Fruit fly (Drosophila melanogaster) whole organism, embryonic: ENCODE data around the gene cnir.

ENCODE experiments used
- Abd-B ChIP-seq: fragments of 200-800 bp; sonication (Bioruptor generic); optimal IDR thresholded peaks from 2 replicates; lab custom pipeline; 2018; ENCODE audit warnings: missing biosample characterization, mild to moderate bottlenecking, missing genetic modification characterization, moderate library complexity
- Ada2b ChIP-seq: fragments of 200-800 bp; sonication (Bioruptor generic); IDR thresholded peaks from 2 replicates; pipeline ENCODE4 v1.3.6; 2022; ENCODE audit warnings: missing biosample characterization, missing genetic modification characterization
- CG10366 ChIP-seq: fragments of 200-800 bp; sonication (Bioruptor generic); IDR thresholded peaks from 2 replicates; pipeline ENCODE4 v1.3.6; 2022; ENCODE audit warnings: missing biosample characterization, missing genetic modification characterization
- CG11093 ChIP-seq: fragments of 200-800 bp; sonication (Bioruptor generic); IDR thresholded peaks from 3 replicates; pipeline ENCODE4 v1.3.6; 2022; ENCODE audit warnings: missing biosample characterization, missing genetic modification characterization
- CG1233 ChIP-seq: fragments of 200-800 bp; sonication (Bioruptor generic); optimal IDR thresholded peaks from 4 replicates; lab custom pipeline; 2018; ENCODE audit warnings: missing biosample characterization, mild to moderate bottlenecking, missing genetic modification characterization
- CG13624 ChIP-seq: fragments of 200-800 bp; sonication (Bioruptor generic); optimal IDR thresholded peaks from 2 replicates; lab custom pipeline; 2016; ENCODE audit warnings: missing biosample characterization, missing genetic modification characterization
- CG1529 ChIP-seq: fragments of 200-800 bp; sonication (Bioruptor generic); optimal IDR thresholded peaks from 3 replicates; lab custom pipeline; 2018; ENCODE audit warnings: missing biosample characterization, missing genetic modification characterization
- CG16813 ChIP-seq: fragments of 200-800 bp; sonication (Bioruptor generic); IDR thresholded peaks from 3 replicates; pipeline ENCODE4 v1.3.6; 2022; ENCODE audit warnings: missing biosample characterization, missing genetic modification characterization; ENCODE audit not compliant: partially characterized antibody
- CG17612 ChIP-seq: fragments of 200-800 bp; sonication (Bioruptor generic); IDR thresholded peaks from 2 replicates; pipeline ENCODE4 v1.3.6; 2022; ENCODE audit warnings: missing biosample characterization, missing genetic modification characterization
- CG30431 ChIP-seq: fragments of 200-800 bp; sonication (Bioruptor generic); optimal IDR thresholded peaks from 2 replicates; lab custom pipeline; 2017; ENCODE audit warnings: missing biosample characterization, missing genetic modification characterization
- CG31441 ChIP-seq: fragments of 200-800 bp; sonication (Bioruptor generic); IDR thresholded peaks from 2 replicates; pipeline ENCODE4 v1.3.6; 2022; ENCODE audit warnings: missing biosample characterization, missing genetic modification characterization
- CG33213 ChIP-seq: fragments of 200-800 bp; sonication (Bioruptor generic); optimal IDR thresholded peaks from 3 replicates; lab custom pipeline; 2016; ENCODE audit warnings: missing biosample characterization, missing genetic modification characterization
- CG4328 ChIP-seq: fragments of 200-800 bp; sonication (Bioruptor generic); optimal IDR thresholded peaks from 3 replicates; lab custom pipeline; 2017; ENCODE audit warnings: missing biosample characterization, missing genetic modification reagents, missing genetic modification characterization
- CG4854 ChIP-seq: fragments of 200-800 bp; sonication (Bioruptor generic); optimal IDR thresholded peaks from 2 replicates; lab custom pipeline; 2016; ENCODE audit warnings: missing biosample characterization, missing genetic modification characterization, inconsistent platforms
- CG5245 ChIP-seq: fragments of 200-800 bp; sonication (Bioruptor generic); optimal IDR thresholded peaks from 3 replicates; lab custom pipeline; 2016; ENCODE audit warnings: missing biosample characterization, missing genetic modification characterization
- CG6272 ChIP-seq: fragments of 200-800 bp; sonication (Bioruptor generic); IDR thresholded peaks from 2 replicates; pipeline ENCODE4 v1.3.6; 2022; ENCODE audit warnings: missing biosample characterization, missing genetic modification characterization
- CG6654 ChIP-seq: fragments of 200-800 bp; sonication (Bioruptor generic); optimal IDR thresholded peaks from 2 replicates; lab custom pipeline; 2017; ENCODE audit warnings: missing biosample characterization, mild to moderate bottlenecking, missing genetic modification characterization
- CG7928 ChIP-seq: fragments of 200-800 bp; sonication (Bioruptor generic); optimal IDR thresholded peaks from 2 replicates; lab custom pipeline; 2017; ENCODE audit warnings: missing biosample characterization, mild to moderate bottlenecking, missing genetic modification characterization
- CG8478 ChIP-seq: fragments of >200 bp; optimal IDR thresholded peaks from 2 replicates; lab custom pipeline; 2018
- CG9215 ChIP-seq: fragments of 200-800 bp; sonication (Bioruptor generic); IDR thresholded peaks from 2 replicates; pipeline ENCODE4 v1.3.6; 2022; ENCODE audit warnings: missing biosample characterization, missing genetic modification characterization
- CG9727 ChIP-seq: fragments of 200-800 bp; sonication (Bioruptor generic); optimal IDR thresholded peaks from 3 replicates; lab custom pipeline; 2017; ENCODE audit warnings: missing biosample characterization, mild to moderate bottlenecking, missing genetic modification characterization
- D19B ChIP-seq: fragments of 200-800 bp; sonication (Bioruptor generic); optimal IDR thresholded peaks from 2 replicates; lab custom pipeline; 2017; ENCODE audit warnings: missing biosample characterization, mild to moderate bottlenecking, missing genetic modification characterization
- H2.0 ChIP-seq: fragments of 200-800 bp; sonication (Bioruptor generic); IDR thresholded peaks from 2 replicates; pipeline ENCODE4 v1.3.6; 2022; ENCODE audit warnings: missing biosample characterization, missing genetic modification characterization
- Hmr ChIP-seq: fragments of 200-800 bp; sonication (Bioruptor generic); optimal IDR thresholded peaks from 3 replicates; lab custom pipeline; 2017; ENCODE audit warnings: mild to moderate bottlenecking, missing biosample characterization, missing genetic modification reagents, missing genetic modification characterization
- MESR4 ChIP-seq: fragments of 200-800 bp; sonication (Bioruptor generic); optimal IDR thresholded peaks from 2 replicates; lab custom pipeline; 2018; ENCODE audit warnings: missing biosample characterization, mild to moderate bottlenecking, missing genetic modification characterization, moderate library complexity
- Meics ChIP-seq: fragments of 200-800 bp; sonication (Bioruptor generic); optimal IDR thresholded peaks from 2 replicates; lab custom pipeline; 2017; ENCODE audit warnings: missing biosample characterization, mild to moderate bottlenecking, missing genetic modification characterization
- YL-1 ChIP-seq: fragments of 200-800 bp; sonication (Bioruptor generic); optimal IDR thresholded peaks from 3 replicates; lab custom pipeline; 2017; ENCODE audit warnings: missing biosample characterization, mild to moderate bottlenecking, missing genetic modification characterization
- btn ChIP-seq: fragments of 200-800 bp; sonication (Bioruptor generic); optimal IDR thresholded peaks from 2 replicates; lab custom pipeline; 2016; ENCODE audit warnings: missing biosample characterization, missing genetic modification characterization
- ci ChIP-seq: fragments of 200-800 bp; sonication (Bioruptor generic); IDR thresholded peaks from 3 replicates; pipeline ENCODE4 v1.3.6; 2022; ENCODE audit warnings: missing biosample characterization, missing genetic modification characterization
- dmrt11E ChIP-seq: fragments of 200-800 bp; sonication (Bioruptor generic); optimal IDR thresholded peaks from 3 replicates; lab custom pipeline; 2018; ENCODE audit warnings: missing biosample characterization, mild to moderate bottlenecking, missing genetic modification characterization, moderate library complexity
- ems ChIP-seq: fragments of 200-800 bp; sonication (Bioruptor generic); optimal IDR thresholded peaks from 3 replicates; lab custom pipeline; 2016; ENCODE audit warnings: missing biosample characterization, missing genetic modification characterization
- fd102C ChIP-seq: fragments of 200-800 bp; sonication (Bioruptor generic); optimal IDR thresholded peaks from 2 replicates; lab custom pipeline; 2018; ENCODE audit warnings: missing biosample characterization, mild to moderate bottlenecking, missing genetic modification characterization, moderate library complexity
- fu2 ChIP-seq: fragments of 200-800 bp; sonication (Bioruptor generic); optimal IDR thresholded peaks from 2 replicates; lab custom pipeline; 2016; ENCODE audit warnings: missing biosample characterization, missing genetic modification characterization
- grau ChIP-seq: fragments of 200-800 bp; optimal IDR thresholded peaks from 3 replicates; lab custom pipeline; 2019; ENCODE audit warnings: missing biosample characterization, mild to moderate bottlenecking, missing genetic modification characterization, moderate library complexity
- kni ChIP-seq: fragments of 200-800 bp; sonication (Bioruptor generic); optimal IDR thresholded peaks from 3 replicates; lab custom pipeline; 2017; ENCODE audit warnings: mild to moderate bottlenecking, missing biosample characterization, missing genetic modification reagents, missing genetic modification characterization
- lov ChIP-seq, 2 experiments: fragments of 200-800 bp in 1 of 2; fragments of >200 bp in 1 of 2; sonication (Bioruptor generic) in 1 of 2; IDR thresholded peaks in 1 of 2; optimal IDR thresholded peaks in 1 of 2; 2 replicates in 1 of 2; 3 replicates in 1 of 2; pipeline versions ENCODE4 v1.3.6 to Lab custom; 2017 to 2022; ENCODE audit warnings: missing biosample characterization in 1 of 2, missing genetic modification characterization in 1 of 2
- luna ChIP-seq: fragments of 200-800 bp; sonication (Bioruptor generic); optimal IDR thresholded peaks from 2 replicates; lab custom pipeline; 2016; ENCODE audit warnings: missing biosample characterization, missing genetic modification characterization
- nerfin-2 ChIP-seq: fragments of 200-800 bp; sonication (Bioruptor generic); IDR thresholded peaks from 2 replicates; pipeline ENCODE4 v1.3.6; 2022; ENCODE audit warnings: missing biosample characterization, missing genetic modification characterization; ENCODE audit not compliant: partially characterized antibody
- nmo ChIP-seq: fragments of 200-800 bp; sonication (Bioruptor generic); optimal IDR thresholded peaks from 2 replicates; lab custom pipeline; 2018; ENCODE audit warnings: missing biosample characterization, mild to moderate bottlenecking, missing genetic modification characterization, moderate library complexity
- otp ChIP-seq: fragments of 200-800 bp; sonication (Bioruptor generic); IDR thresholded peaks from 3 replicates; pipeline ENCODE4, ENCODE4 v1.3.6; 2022; ENCODE audit warnings: missing biosample characterization, missing genetic modification characterization
- p53 ChIP-seq: fragments of 200-800 bp; sonication (Bioruptor generic); optimal IDR thresholded peaks from 2 replicates; lab custom pipeline; 2016; ENCODE audit warnings: missing biosample characterization, missing genetic modification characterization
- pho ChIP-seq: fragments of 200-800 bp; sonication (Bioruptor generic); optimal IDR thresholded peaks from 2 replicates; lab custom pipeline; 2016; ENCODE audit warnings: missing biosample characterization, missing genetic modification characterization
- repo ChIP-seq: fragments of 200-800 bp; sonication (Bioruptor generic); optimal IDR thresholded peaks from 2 replicates; lab custom pipeline; 2016; ENCODE audit warnings: missing biosample characterization, missing genetic modification characterization
- schlank ChIP-seq: fragments of 200-800 bp; sonication (Bioruptor generic); optimal IDR thresholded peaks from 2 replicates; lab custom pipeline; 2018; ENCODE audit warnings: missing biosample characterization, mild to moderate bottlenecking, missing genetic modification characterization
- scrt ChIP-seq: fragments of 200-800 bp; sonication (Bioruptor generic); optimal IDR thresholded peaks from 2 replicates; lab custom pipeline; 2018; ENCODE audit warnings: missing biosample characterization, mild to moderate bottlenecking, missing genetic modification characterization, moderate library complexity
- sima ChIP-seq: fragments of 200-800 bp; sonication (Bioruptor generic); optimal IDR thresholded peaks from 2 replicates; lab custom pipeline; 2016; ENCODE audit warnings: missing biosample characterization, missing genetic modification characterization
- tup ChIP-seq: fragments of 200-800 bp; sonication (Bioruptor generic); optimal IDR thresholded peaks from 2 replicates; lab custom pipeline; 2016; ENCODE audit warnings: missing biosample characterization, mild to moderate bottlenecking, missing genetic modification characterization, moderate library complexity
- z ChIP-seq: fragments of 200-800 bp; sonication (Bioruptor generic); IDR thresholded peaks from 3 replicates; pipeline ENCODE4 v1.3.6; 2022; ENCODE audit warnings: missing biosample characterization, missing genetic modification characterization
- zfh1 ChIP-seq: fragments of 200-800 bp; sonication (Bioruptor generic); IDR thresholded peaks from 3 replicates; pipeline ENCODE4 v1.3.6; 2022; ENCODE audit warnings: missing biosample characterization, missing genetic modification characterization

The cnir gene

dm6 chr2L:3058772-3059623 is 19.4 kb upstream of the cnir start (continued):
- TF ChIP-seq Meics (peak; percentile 61), CG31441 (GFP tag; lab: Robert Waterston, UW) (no peak), YL-1 (GFP tag; lab: Kevin White, UChicago) (no peak), fd102C (GFP tag; lab: Kevin White, UChicago) (no peak), btn (GFP tag; lab: Kevin White, UChicago) (no peak), CG17612 (no peak), CG5245 (no peak), lov (optimal IDR thresholded peaks at IDR 0.05; lab: Kevin White, UChicago) (no peak), lov (GFP tag; IDR thresholded peaks at IDR 0.05; lab: Robert Waterston, UW) (no peak), grau (tag; lab: Kevin White, UChicago) (peak; percentile 11), CG4328 (GFP tag; lab: Kevin White, UChicago) (no peak), dmrt11E (tag; lab: Kevin White, UChicago) (no peak), nmo (GFP tag; lab: Kevin White, UChicago) (no peak), CG7928 (GFP tag; lab: Kevin White, UChicago) (no peak), CG30431 (GFP tag; lab: Kevin White, UChicago) (no peak), ci (GFP tag; lab: Robert Waterston, UW) (0 out of 3 replicates have a peak, but pooled peaks have one; percentile 23), fu2 (GFP tag; lab: Kevin White, UChicago) (peak; percentile 45), MESR4 (GFP tag; lab: Kevin White, UChicago) (no peak), CG1233 (GFP tag; lab: Kevin White, UChicago) (no peak), H2.0 (GFP tag; lab: Robert Waterston, UW) (0 out of 2 replicates have a peak, but pooled peaks have one; percentile 5), CG6272 (GFP tag; lab: Robert Waterston, UW) (0 out of 2 replicates have a peak, but pooled peaks have one; percentile 22), Abd-B (GFP tag; lab: Kevin White, UChicago) (no peak), nerfin-2 (no peak), CG11093 (no peak), ems (GFP tag; lab: Kevin White, UChicago) (no peak), schlank (tag; lab: Kevin White, UChicago) (no peak), z (no peak), repo (GFP tag; lab: Kevin White, UChicago) (no peak), CG13624 (no peak), CG9215 (GFP tag; lab: Robert Waterston, UW) (peak; percentile 44), pho (no peak), otp (no peak), D19B (GFP tag; lab: Kevin White, UChicago) (no peak), kni (GFP tag; lab: Kevin White, UChicago) (no peak), CG1529 (GFP tag; lab: Kevin White, UChicago) (no peak), scrt (GFP tag; lab: Kevin White, UChicago) (no peak), sima (no peak), p53 (no peak), CG4854 (GFP tag; lab: Kevin White, UChicago) (no peak), CG6654 (GFP tag; lab: Kevin White, UChicago) (no peak), CG10366 (peak; percentile 37), zfh1 (GFP tag; lab: Robert Waterston, UW) (peak; percentile 44; the same call in 1 of the 3 replicates), Hmr (GFP tag; lab: Kevin White, UChicago) (peak; percentile 48), Ada2b (GFP tag; lab: Robert Waterston, UW) (peak; percentile 31; the same call in 1 of the 2 replicates), CG9727 (GFP tag; lab: Kevin White, UChicago) (peak; percentile 38), luna (GFP tag; lab: Kevin White, UChicago) (peak; percentile 15), CG8478 (lab: Kevin White, UChicago) (no peak), tup (GFP tag; lab: Kevin White, UChicago) (no peak), CG33213 (no peak), CG16813 (GFP tag; lab: Robert Waterston, UW) (no peak)
